Worm (Caenorhabditis elegans) whole organism, young adult: ENCODE measurements around the gene D2045.8.

Source experiments
- B0019.2 ChIP-seq: fragments of 200-800 bp; sonication (Bioruptor generic); conservative IDR thresholded peaks from 2 replicates; pipeline ENCODE4 v1.3.6; 2022; ENCODE audit warnings: missing genetic modification reagents, missing genetic modification characterization, missing compliant biosample characterization
- C17E4.6 ChIP-seq: fragments of 200-800 bp; sonication (Bioruptor generic); IDR thresholded peaks from 2 replicates; pipeline ENCODE4 v1.3.6; 2022; ENCODE audit warnings: missing genetic modification reagents, missing genetic modification characterization, missing compliant biosample characterization
- D2030.7 ChIP-seq: fragments of 200-800 bp; sonication (Bioruptor generic); IDR thresholded peaks from 2 replicates; pipeline ENCODE4 v1.3.6; 2022; ENCODE audit warnings: missing genetic modification reagents, missing genetic modification characterization, missing compliant biosample characterization
- F33H1.4 ChIP-seq: fragments of 200-800 bp; sonication (Bioruptor generic); IDR thresholded peaks from 2 replicates; pipeline ENCODE4 v1.3.6; 2022; ENCODE audit warnings: missing genetic modification reagents, missing genetic modification characterization, missing compliant biosample characterization
- F37B4.10 ChIP-seq: fragments of 200-800 bp; sonication (Bioruptor generic); IDR thresholded peaks from 2 replicates; pipeline ENCODE4 v1.3.6; 2022; ENCODE audit warnings: missing genetic modification characterization, missing compliant biosample characterization
- Y53G8AR.9 ChIP-seq: fragments of 200-800 bp; sonication (Bioruptor generic); conservative IDR thresholded peaks from 2 replicates; pipeline ENCODE4 v1.3.6; 2022; ENCODE audit warnings: missing genetic modification reagents, missing genetic modification characterization, missing compliant biosample characterization
- ZK185.1 ChIP-seq: sonication (generic microtip); optimal IDR thresholded peaks from 2 replicates; lab custom pipeline; 2016; ENCODE audit warnings: mild to moderate bottlenecking, missing genetic modification characterization, missing compliant biosample characterization; ENCODE audit not compliant: poor library complexity, severe bottlenecking
- aptf-2 ChIP-seq: fragments of 200-800 bp; sonication (Bioruptor generic); conservative IDR thresholded peaks from 2 replicates; pipeline ENCODE4 v1.3.6; 2022; ENCODE audit warnings: missing genetic modification reagents, missing genetic modification characterization, missing compliant biosample characterization
- athp-1 ChIP-seq: sonication (generic microtip); optimal IDR thresholded peaks from 2 replicates; lab custom pipeline; 2017; ENCODE audit warnings: mild to moderate bottlenecking, missing genetic modification characterization, missing compliant biosample characterization
- attf-5 ChIP-seq: fragments of 200-800 bp; sonication (Bioruptor generic); optimal IDR thresholded peaks from 2 replicates; lab custom pipeline; 2018; ENCODE audit warnings: mild to moderate bottlenecking, missing genetic modification characterization, missing compliant biosample characterization
- cebp-1 ChIP-seq, 2 experiments: fragments of 200-800 bp in 1 of 2; sonication (Bioruptor generic) in 1 of 2; sonication (generic microtip) in 1 of 2; IDR thresholded peaks in 1 of 2; optimal IDR thresholded peaks in 1 of 2; 2 replicates each; pipeline versions ENCODE4 v1.3.6 to Lab custom; 2017 to 2022; ENCODE audit warnings: missing compliant biosample characterization in 2 of 2, missing genetic modification characterization in 2 of 2, mild to moderate bottlenecking in 1 of 2, missing genetic modification reagents in 1 of 2, moderate library complexity in 1 of 2
- chd-7 ChIP-seq: sonication (generic microtip); optimal IDR thresholded peaks from 2 replicates; lab custom pipeline; 2016; ENCODE audit warnings: mild to moderate bottlenecking, missing genetic modification characterization, moderate library complexity, missing compliant biosample characterization
- die-1 ChIP-seq: sonication (generic microtip); optimal IDR thresholded peaks from 2 replicates; lab custom pipeline; 2016; ENCODE audit warnings: missing genotype, mild to moderate bottlenecking, missing genetic modification characterization, missing compliant biosample characterization
- dox-1 ChIP-seq: fragments of 200-800 bp; sonication (Bioruptor generic); IDR thresholded peaks from 2 replicates; pipeline ENCODE4 v1.3.6; 2022; ENCODE audit warnings: missing genetic modification reagents, missing genetic modification characterization, missing compliant biosample characterization
- dpl-1 ChIP-seq: fragments of 150-350 bp; optimal IDR thresholded peaks from 2 replicates; lab custom pipeline; 2014; ENCODE audit warnings: missing biosample characterization, missing genetic modification reagents, missing genetic modification characterization
- efl-1 ChIP-seq: fragments of 150-350 bp; optimal IDR thresholded peaks from 2 replicates; lab custom pipeline; 2014; ENCODE audit warnings: missing biosample characterization, missing genetic modification reagents, missing genetic modification characterization
- egrh-3 ChIP-seq: fragments of 200-800 bp; sonication (Bioruptor generic); IDR thresholded peaks from 2 replicates; pipeline ENCODE4 v1.3.6; 2022; ENCODE audit warnings: missing genetic modification reagents, missing genetic modification characterization, missing compliant biosample characterization
- ets-4 ChIP-seq: fragments of 200-800 bp; sonication (Bioruptor generic); optimal IDR thresholded peaks from 2 replicates; lab custom pipeline; 2018; ENCODE audit warnings: mild to moderate bottlenecking, missing genetic modification characterization, missing compliant biosample characterization
- hrde-1 ChIP-seq: sonication (generic microtip); optimal IDR thresholded peaks from 2 replicates; lab custom pipeline; 2016; ENCODE audit warnings: missing genetic modification characterization, mild to moderate bottlenecking, missing compliant biosample characterization, moderate library complexity, missing genotype, missing genetic modification reagents, borderline replicate concordance
- hsf-1 ChIP-seq: fragments of 200-800 bp; sonication (Bioruptor generic); IDR thresholded peaks from 2 replicates; pipeline ENCODE4 v1.3.6; 2022; ENCODE audit warnings: missing genetic modification reagents, missing genetic modification characterization, missing compliant biosample characterization
- lag-1 ChIP-seq: fragments of 200-800 bp; sonication (Bioruptor generic); IDR thresholded peaks from 2 replicates; pipeline ENCODE4 v1.3.6; 2022; ENCODE audit warnings: missing genetic modification reagents, missing genetic modification characterization, missing compliant biosample characterization
- lir-1 ChIP-seq: fragments of 200-800 bp; sonication (Bioruptor generic); conservative IDR thresholded peaks from 2 replicates; pipeline ENCODE4 v1.3.6; 2022; ENCODE audit warnings: missing genetic modification reagents, missing genetic modification characterization, missing compliant biosample characterization
- lsl-1 ChIP-seq: fragments of 200-800 bp; sonication (Bioruptor generic); optimal IDR thresholded peaks from 2 replicates; lab custom pipeline; 2018; ENCODE audit warnings: mild to moderate bottlenecking, missing genetic modification characterization, moderate library complexity, missing compliant biosample characterization
- lsy-27 ChIP-seq: sonication (generic microtip); optimal IDR thresholded peaks from 2 replicates; lab custom pipeline; 2017; ENCODE audit warnings: missing genetic modification characterization, mild to moderate bottlenecking, missing compliant biosample characterization, antibody characterized with exemption, missing genotype, borderline replicate concordance; ENCODE audit not compliant: insufficient read depth
- madf-6 ChIP-seq: fragments of 200-800 bp; sonication (Bioruptor generic); IDR thresholded peaks from 2 replicates; pipeline ENCODE4 v1.3.6; 2022; ENCODE audit warnings: missing genetic modification reagents, missing genetic modification characterization, missing compliant biosample characterization
- madf-8 ChIP-seq: fragments of 200-800 bp; sonication (Bioruptor generic); conservative IDR thresholded peaks from 2 replicates; pipeline ENCODE4 v1.3.6; 2022; ENCODE audit warnings: missing genetic modification reagents, missing genetic modification characterization, missing compliant biosample characterization
- mcd-1 ChIP-seq: fragments of 200-800 bp; sonication (Bioruptor generic); IDR thresholded peaks from 2 replicates; pipeline ENCODE4 v1.3.6; 2022; ENCODE audit warnings: missing genetic modification reagents, missing genetic modification characterization, missing compliant biosample characterization
- mes-4 ChIP-seq: sonication (generic microtip); optimal IDR thresholded peaks from 2 replicates; lab custom pipeline; 2016; ENCODE audit warnings: missing genotype, missing genetic modification characterization, missing compliant biosample characterization
- nfya-1 ChIP-seq: sonication (generic microtip); optimal IDR thresholded peaks from 2 replicates; lab custom pipeline; 2017; ENCODE audit warnings: antibody characterized with exemption, missing compliant biosample characterization, missing genetic modification characterization, borderline replicate concordance; ENCODE audit not compliant: insufficient read depth
- pha-4 ChIP-seq: fragments of 150-350 bp; sonication (generic microtip); optimal IDR thresholded peaks from 2 replicates; lab custom pipeline; 2014; ENCODE audit warnings: missing biosample characterization, missing genetic modification reagents, missing genetic modification characterization
- rec-8 ChIP-seq, 2 experiments: sonication (generic microtip); optimal IDR thresholded peaks; 2 replicates each; lab custom pipeline; 2016; ENCODE audit warnings: mild to moderate bottlenecking in 2 of 2, missing genetic modification characterization in 2 of 2, missing genetic modification reagents in 2 of 2, missing genotype in 2 of 2, missing biosample characterization in 1 of 2, missing compliant biosample characterization in 1 of 2, moderate library complexity in 1 of 2
- somi-1 ChIP-seq: fragments of 200-800 bp; sonication (Bioruptor generic); optimal IDR thresholded peaks from 2 replicates; lab custom pipeline; 2018; ENCODE audit warnings: mild to moderate bottlenecking, missing genetic modification characterization, missing compliant biosample characterization
- tbx-9 ChIP-seq: sonication (generic microtip); optimal IDR thresholded peaks from 2 replicates; lab custom pipeline; 2016; ENCODE audit warnings: borderline replicate concordance, missing genetic modification characterization, inconsistent platforms, missing compliant biosample characterization
- xnd-1 ChIP-seq: sonication (generic microtip); optimal IDR thresholded peaks from 2 replicates; lab custom pipeline; 2016; ENCODE audit warnings: missing genotype, missing genetic modification reagents, missing genetic modification characterization, missing compliant biosample characterization
- zfh-2 ChIP-seq: fragments of 200-800 bp; sonication (Bioruptor generic); conservative IDR thresholded peaks from 2 replicates; pipeline ENCODE4 v1.3.6; 2022; ENCODE audit warnings: missing genetic modification reagents, missing genetic modification characterization, missing compliant biosample characterization
- ztf-3 ChIP-seq: fragments of 200-800 bp; sonication (Bioruptor generic); optimal IDR thresholded peaks from 2 replicates; lab custom pipeline; 2018; ENCODE audit warnings: mild to moderate bottlenecking, missing genetic modification characterization, missing compliant biosample characterization

D2045.8 gene

DNA sequence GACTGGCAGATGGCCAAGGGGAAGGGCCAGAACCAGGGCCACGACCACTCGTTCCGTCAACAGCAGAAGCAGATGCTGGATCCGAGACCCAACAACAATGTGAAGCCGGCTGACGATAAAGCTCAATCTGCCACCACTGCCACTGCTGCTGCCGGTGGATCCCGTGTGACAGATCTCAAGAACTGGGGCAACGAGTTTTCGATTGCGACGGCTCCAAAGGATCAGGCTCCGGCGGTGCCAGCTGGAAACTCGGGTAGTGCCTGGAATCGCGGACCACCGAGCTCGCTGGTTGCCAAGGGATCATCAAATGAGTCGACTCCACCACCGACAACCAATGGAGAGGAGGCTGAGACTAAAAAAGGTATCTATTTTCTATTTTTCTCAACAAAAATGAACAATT is 17.6 kb upstream of the D2045.8 start:
- TF ChIP-seq nfya-1 (tag; lab: Kevin White, UChicago) (no peak), athp-1 (no peak), chd-7 (tag; lab: Kevin White, UChicago) (peak; percentile 22), tbx-9 (tag; lab: Kevin White, UChicago) (no peak), D2030.7 (GFP tag; lab: Robert Waterston, UW) (no peak), hsf-1 (0 out of 2 replicates have a peak, but pooled peaks have one; percentile 31), ZK185.1 (no peak), lag-1 (GFP tag; lab: Robert Waterston, UW) (no peak), F37B4.10 (GFP tag; lab: Robert Waterston, UW) (no peak), C17E4.6 (GFP tag; lab: Robert Waterston, UW) (no peak), egrh-3 (GFP tag; lab: Robert Waterston, UW) (peak; percentile 61; the same call in 1 of the 2 replicates), zfh-2 (GFP tag; lab: Robert Waterston, UW) (peak; percentile 92), ets-4 (GFP tag; lab: Kevin White, UChicago) (no peak), dox-1 (GFP tag; lab: Robert Waterston, UW) (0 out of 2 replicates have a peak, but pooled peaks have one; percentile 15), efl-1 (GFP tag; lab: Kevin White, UChicago) (no peak), dpl-1 (GFP tag; lab: Kevin White, UChicago) (no peak), rec-8 (tag; optimal IDR thresholded peaks at IDR 0.05; lab: Kevin White, UChicago) (no peak), Y53G8AR.9 (no peak), somi-1 (GFP tag; lab: Kevin White, UChicago) (no peak), die-1 (no peak), attf-5 (GFP tag; lab: Kevin White, UChicago) (no peak)

DNA sequence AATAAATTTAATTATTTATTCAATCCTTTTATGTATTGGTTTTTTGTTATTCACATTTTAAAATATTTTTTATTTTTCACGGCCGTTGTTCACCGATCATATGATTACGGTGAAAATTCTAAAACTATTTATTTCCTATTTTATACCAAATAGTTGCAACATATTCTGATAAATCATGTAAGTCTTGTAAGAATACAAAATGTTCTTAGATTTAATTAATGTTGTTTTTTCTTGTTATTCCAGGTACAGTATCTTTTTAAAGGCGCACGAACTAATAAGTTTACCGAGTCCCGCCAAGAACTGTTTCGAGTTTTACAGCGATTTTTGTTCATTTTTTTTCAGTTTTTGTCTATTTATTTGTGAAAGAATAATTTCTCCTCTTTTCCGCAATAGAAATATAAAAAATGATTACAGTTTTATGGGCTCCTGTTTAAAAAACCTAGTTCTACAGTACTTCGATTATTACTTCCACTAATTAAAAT is 12.5 kb upstream of the D2045.8 start, which contains the start of gene D2045.5:
Gene D2045.5 (minus strand): TSS at position 51 of the 482 bp plus-strand sequence.
- TF ChIP-seq chd-7 (tag; lab: Kevin White, UChicago) (no peak), D2030.7 (GFP tag; lab: Robert Waterston, UW) (peak; percentile 40; the same call in 1 of the 2 replicates), lsy-27 (tag; lab: Kevin White, UChicago) (no peak), xnd-1 (tag; lab: Kevin White, UChicago) (peak; percentile 70), ztf-3 (GFP tag; lab: Kevin White, UChicago) (no peak), F33H1.4 (peak; percentile 77), efl-1 (GFP tag; lab: Kevin White, UChicago) (peak; percentile 33), aptf-2 (GFP tag; lab: Robert Waterston, UW) (no peak), madf-8 (GFP tag; lab: Robert Waterston, UW) (peak; percentile 54), B0019.2 (GFP tag; lab: Robert Waterston, UW) (no peak), lir-1 (GFP tag; lab: Robert Waterston, UW) (no peak), pha-4 (tag; lab: Kevin White, UChicago) (no peak), lsl-1 (GFP tag; lab: Kevin White, UChicago) (peak; percentile 86), madf-6 (GFP tag; lab: Robert Waterston, UW) (peak; percentile 76), hrde-1 (tag; lab: Kevin White, UChicago) (no peak)

DNA sequence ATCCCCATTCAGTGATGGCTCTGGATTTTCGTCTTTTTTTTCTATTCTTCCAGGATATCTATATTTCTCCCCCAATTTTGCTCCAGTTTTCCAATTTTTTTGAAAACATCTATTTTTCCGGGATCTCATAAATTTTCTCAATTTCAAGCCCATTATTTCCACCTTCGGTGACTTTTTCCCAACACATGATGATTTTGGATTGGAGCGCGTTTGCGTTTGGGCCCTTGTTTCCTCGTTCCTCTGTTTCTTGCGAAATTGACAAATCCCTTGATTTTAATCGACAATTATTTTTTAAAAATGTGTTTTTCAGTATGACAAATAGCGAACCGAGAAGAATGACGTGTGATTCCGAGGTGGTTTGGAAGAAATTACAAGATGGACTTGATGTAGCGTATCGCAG is 11.2 kb upstream of the D2045.8 start, which contains the start of gene cul-1:
Gene cul-1 (plus strand): TSS at position 311 of the 400 bp plus-strand sequence.
- TF ChIP-seq mcd-1 (GFP tag; lab: Robert Waterston, UW): 0 out of 2 replicates have a peak, but pooled peaks have one; percentile 24
- TF ChIP-seq mes-4 (tag; lab: Kevin White, UChicago): no peak
- TF ChIP-seq cebp-1 (GFP tag; IDR thresholded peaks at IDR 0.05; lab: Robert Waterston, UW): peak; percentile 68; the same call in 1 of the 2 replicates
- peak; percentile 88 for TF ChIP-seq cebp-1 (tag; optimal IDR thresholded peaks at IDR 0.05; lab: Kevin White, UChicago)
- TF ChIP-seq, all 124 proteins: peak for 2
